Worm (Caenorhabditis elegans) whole organism, L1 larva: Measurements from ENCODE around the gene nep-1.

Experiments used
- C04F5.9 ChIP-seq: sonication (generic microtip); optimal IDR thresholded peaks from 2 replicates; lab custom pipeline; 2016; ENCODE audit warnings: missing genetic modification characterization, missing compliant biosample characterization
- C16A3.4 ChIP-seq: fragments of 150-350 bp; optimal IDR thresholded peaks from 2 replicates; lab custom pipeline; 2014; ENCODE audit warnings: missing biosample characterization, missing genetic modification characterization
- Y116A8C.19 ChIP-seq: sonication (generic microtip); optimal IDR thresholded peaks from 2 replicates; lab custom pipeline; 2016; ENCODE audit warnings: missing compliant biosample characterization, missing genetic modification characterization, borderline replicate concordance
- alr-1 ChIP-seq: fragments of 200-800 bp; sonication (Bioruptor generic); optimal IDR thresholded peaks from 2 replicates; lab custom pipeline; 2018; ENCODE audit warnings: borderline replicate concordance, mild to moderate bottlenecking, missing genetic modification characterization, missing compliant biosample characterization
- ama-1 ChIP-seq: fragments of 150-350 bp; optimal IDR thresholded peaks from 2 replicates; lab custom pipeline; 2014
- blmp-1 ChIP-seq: fragments of 150-350 bp; optimal IDR thresholded peaks from 2 replicates; lab custom pipeline; 2014; ENCODE audit warnings: missing biosample characterization, missing genetic modification characterization
- ceh-63 ChIP-seq: fragments of 200-800 bp; sonication (Bioruptor generic); optimal IDR thresholded peaks from 2 replicates; lab custom pipeline; 2018; ENCODE audit warnings: mild to moderate bottlenecking, missing genetic modification characterization, missing compliant biosample characterization
- ceh-8 ChIP-seq: fragments of 200-800 bp; sonication (Bioruptor generic); optimal IDR thresholded peaks from 2 replicates; lab custom pipeline; 2018; ENCODE audit warnings: mild to moderate bottlenecking, missing genetic modification characterization, moderate library complexity, missing compliant biosample characterization
- ceh-82 ChIP-seq, 3 experiments: fragments of 150-350 bp in 1 of 3; sonication (generic microtip) in 2 of 3; optimal IDR thresholded peaks; 2 replicates each; lab custom pipeline; 2014 to 2017; ENCODE audit warnings: missing biosample characterization in 3 of 3, missing genetic modification characterization in 3 of 3
- ces-1 ChIP-seq: fragments of 150-350 bp; optimal IDR thresholded peaks from 2 replicates; lab custom pipeline; 2014; ENCODE audit warnings: missing biosample characterization, missing genetic modification reagents, missing genetic modification characterization
- efl-1 ChIP-seq, 4 experiments: fragments of 150-350 bp; optimal IDR thresholded peaks in 3 of 4; peaks in 1 of 4; 1 replicate in 1 of 4; 2 replicates in 3 of 4; lab custom pipeline; 2014; ENCODE audit warnings: missing biosample characterization in 2 of 4, missing genetic modification characterization in 2 of 4, missing genetic modification reagents in 2 of 4
- egl-27 ChIP-seq, 2 experiments: fragments of 150-350 bp in 1 of 2; sonication (generic microtip); optimal IDR thresholded peaks; 3 replicates each; lab custom pipeline; 2017 to 2018; ENCODE audit warnings: missing biosample characterization in 2 of 2, missing genetic modification characterization in 2 of 2, missing genetic modification reagents in 2 of 2
- elt-2 ChIP-seq: sonication (generic microtip); optimal IDR thresholded peaks from 2 replicates; lab custom pipeline; 2016; ENCODE audit warnings: missing genetic modification characterization, mild to moderate bottlenecking, inconsistent platforms, missing compliant biosample characterization, missing genetic modification reagents
- fkh-8 ChIP-seq: sonication (generic microtip); optimal IDR thresholded peaks from 2 replicates; lab custom pipeline; 2016; ENCODE audit warnings: mild to moderate bottlenecking, missing genetic modification characterization, missing compliant biosample characterization
- grh-1 ChIP-seq: fragments of 200-800 bp; sonication (Bioruptor generic); IDR thresholded peaks from 2 replicates; pipeline ENCODE4 v1.3.6; 2022; ENCODE audit warnings: missing genetic modification reagents, missing genetic modification characterization, missing compliant biosample characterization
- hlh-17 ChIP-seq: fragments of 200-800 bp; sonication (Bioruptor generic); optimal IDR thresholded peaks from 2 replicates; lab custom pipeline; 2018; ENCODE audit warnings: missing genetic modification characterization, mild to moderate bottlenecking, missing compliant biosample characterization, moderate library complexity, borderline replicate concordance
- hlh-4 ChIP-seq: sonication (generic microtip); optimal IDR thresholded peaks from 2 replicates; lab custom pipeline; 2016; ENCODE audit warnings: mild to moderate bottlenecking, missing genetic modification characterization, missing compliant biosample characterization
- irx-1 ChIP-seq: sonication (generic microtip); optimal IDR thresholded peaks from 2 replicates; lab custom pipeline; 2016; ENCODE audit warnings: missing genetic modification characterization, missing compliant biosample characterization
- isw-1 ChIP-seq: fragments of 200-800 bp; sonication (Bioruptor generic); IDR thresholded peaks from 2 replicates; pipeline ENCODE4 v1.3.6; 2022; ENCODE audit warnings: missing genetic modification characterization, missing compliant biosample characterization
- jun-1 ChIP-seq: fragments of 150-350 bp; optimal IDR thresholded peaks from 2 replicates; lab custom pipeline; 2014; ENCODE audit warnings: missing biosample characterization, missing genetic modification reagents, missing genetic modification characterization
- lin-14 ChIP-seq: fragments of 200-800 bp; sonication (Bioruptor generic); optimal IDR thresholded peaks from 2 replicates; lab custom pipeline; 2018; ENCODE audit warnings: mild to moderate bottlenecking, missing genetic modification characterization, moderate library complexity, missing compliant biosample characterization
- lin-35 ChIP-seq, 2 experiments: fragments of 150-350 bp; optimal IDR thresholded peaks; 2 replicates each; lab custom pipeline; 2014; ENCODE audit warnings: missing biosample characterization in 2 of 2, missing genetic modification characterization in 2 of 2, missing genetic modification reagents in 2 of 2
- lsy-2 ChIP-seq, 2 experiments: fragments of 150-350 bp; optimal IDR thresholded peaks; 2 replicates each; lab custom pipeline; 2014; ENCODE audit warnings: missing biosample characterization in 2 of 2, missing genetic modification characterization in 2 of 2
- mdl-1 ChIP-seq, 2 experiments: fragments of 150-350 bp; optimal IDR thresholded peaks; 2 replicates each; lab custom pipeline; 2014 to 2017; ENCODE audit warnings: missing biosample characterization in 2 of 2, missing genetic modification characterization in 2 of 2, inconsistent platforms in 1 of 2
- mep-1 ChIP-seq: fragments of 150-350 bp; optimal IDR thresholded peaks from 2 replicates; lab custom pipeline; 2014; ENCODE audit warnings: missing biosample characterization, missing genetic modification characterization
- nhr-11 ChIP-seq: fragments of 150-350 bp; optimal IDR thresholded peaks from 2 replicates; lab custom pipeline; 2014; ENCODE audit warnings: missing biosample characterization, missing genetic modification characterization
- nhr-12 ChIP-seq: sonication (generic microtip); optimal IDR thresholded peaks from 2 replicates; lab custom pipeline; 2017; ENCODE audit warnings: missing biosample characterization, missing genetic modification characterization
- nhr-19 ChIP-seq: fragments of 200-800 bp; sonication (Bioruptor generic); conservative IDR thresholded peaks from 2 replicates; pipeline ENCODE4 v1.3.6; 2022; ENCODE audit warnings: missing genetic modification characterization, missing compliant biosample characterization
- nhr-20 ChIP-seq: sonication (generic microtip); optimal IDR thresholded peaks from 2 replicates; lab custom pipeline; 2016; ENCODE audit warnings: mild to moderate bottlenecking, missing genetic modification characterization, missing compliant biosample characterization
- nhr-237 ChIP-seq: fragments of 150-350 bp; optimal IDR thresholded peaks from 2 replicates; lab custom pipeline; 2014; ENCODE audit warnings: missing biosample characterization, missing genetic modification characterization
- nhr-71 ChIP-seq: sonication (generic microtip); optimal IDR thresholded peaks from 2 replicates; lab custom pipeline; 2016; ENCODE audit warnings: mild to moderate bottlenecking, missing genetic modification characterization, moderate library complexity, missing compliant biosample characterization
- nhr-76 ChIP-seq: sonication (generic microtip); optimal IDR thresholded peaks from 2 replicates; lab custom pipeline; 2017; ENCODE audit warnings: missing biosample characterization, missing genetic modification characterization
- nhr-84 ChIP-seq: sonication (generic microtip); optimal IDR thresholded peaks from 2 replicates; lab custom pipeline; 2017; ENCODE audit warnings: missing biosample characterization, missing genetic modification characterization
- pag-3 ChIP-seq: sonication (generic microtip); optimal IDR thresholded peaks from 2 replicates; lab custom pipeline; 2017; ENCODE audit warnings: missing genetic modification characterization, mild to moderate bottlenecking, missing compliant biosample characterization, antibody characterized with exemption, borderline replicate concordance; ENCODE audit not compliant: insufficient read depth
- pax-3 ChIP-seq: fragments of 200-800 bp; sonication (Bioruptor generic); optimal IDR thresholded peaks from 2 replicates; lab custom pipeline; 2018; ENCODE audit warnings: mild to moderate bottlenecking, missing genetic modification characterization, moderate library complexity, missing compliant biosample characterization
- rnt-1 ChIP-seq: sonication (generic microtip); optimal IDR thresholded peaks from 2 replicates; lab custom pipeline; 2016; ENCODE audit warnings: mild to moderate bottlenecking, missing genetic modification characterization, moderate library complexity, missing compliant biosample characterization
- skn-1 ChIP-seq: fragments of 150-350 bp; optimal IDR thresholded peaks from 2 replicates; lab custom pipeline; 2014; ENCODE audit warnings: missing biosample characterization, missing genetic modification characterization
- snpc-4 ChIP-seq: fragments of 150-350 bp; optimal IDR thresholded peaks from 2 replicates; lab custom pipeline; 2014; ENCODE audit warnings: missing biosample characterization, missing genetic modification characterization
- sox-4 ChIP-seq: sonication (generic microtip); optimal IDR thresholded peaks from 2 replicates; lab custom pipeline; 2016; ENCODE audit warnings: missing genetic modification characterization, missing compliant biosample characterization
- sptf-1 ChIP-seq: fragments of 150-350 bp; optimal IDR thresholded peaks from 2 replicates; lab custom pipeline; 2014; ENCODE audit warnings: missing biosample characterization, missing genetic modification characterization
- sup-37 ChIP-seq: fragments of 200-800 bp; sonication (Bioruptor generic); optimal IDR thresholded peaks from 2 replicates; lab custom pipeline; 2018; ENCODE audit warnings: mild to moderate bottlenecking, missing genetic modification characterization, missing compliant biosample characterization
- swsn-7 ChIP-seq: sonication (generic microtip); optimal IDR thresholded peaks from 2 replicates; lab custom pipeline; 2016; ENCODE audit warnings: missing genetic modification characterization, missing compliant biosample characterization
- tlp-1 ChIP-seq: fragments of 150-350 bp; optimal IDR thresholded peaks from 2 replicates; lab custom pipeline; 2014; ENCODE audit warnings: missing biosample characterization, missing genetic modification characterization
- unc-130 ChIP-seq: fragments of 150-350 bp; optimal IDR thresholded peaks from 2 replicates; lab custom pipeline; 2017; ENCODE audit warnings: missing biosample characterization, missing genetic modification characterization, inconsistent platforms
- unc-62 ChIP-seq: fragments of 150-350 bp; optimal IDR thresholded peaks from 2 replicates; lab custom pipeline; 2014; ENCODE audit warnings: missing biosample characterization, missing genetic modification reagents, missing genetic modification characterization
- unc-86 ChIP-seq: sonication (generic microtip); optimal IDR thresholded peaks from 2 replicates; lab custom pipeline; 2016; ENCODE audit warnings: missing genetic modification characterization, missing compliant biosample characterization
- unc-98 ChIP-seq: fragments of 200-800 bp; sonication (Bioruptor generic); IDR thresholded peaks from 2 replicates; pipeline ENCODE4 v1.3.6; 2022; ENCODE audit warnings: missing genetic modification characterization, missing compliant biosample characterization
- vab-15 ChIP-seq: sonication (generic microtip); optimal IDR thresholded peaks from 2 replicates; lab custom pipeline; 2017; ENCODE audit warnings: missing genotype, mild to moderate bottlenecking, missing genetic modification characterization, missing compliant biosample characterization
- xbp-1 ChIP-seq: sonication (generic microtip); optimal IDR thresholded peaks from 2 replicates; lab custom pipeline; 2016; ENCODE audit warnings: missing genetic modification characterization, missing compliant biosample characterization
- ztf-4 ChIP-seq: fragments of 150-350 bp; optimal IDR thresholded peaks from 2 replicates; lab custom pipeline; 2014; ENCODE audit warnings: missing biosample characterization, missing genetic modification characterization

nep-1 gene

DNA sequence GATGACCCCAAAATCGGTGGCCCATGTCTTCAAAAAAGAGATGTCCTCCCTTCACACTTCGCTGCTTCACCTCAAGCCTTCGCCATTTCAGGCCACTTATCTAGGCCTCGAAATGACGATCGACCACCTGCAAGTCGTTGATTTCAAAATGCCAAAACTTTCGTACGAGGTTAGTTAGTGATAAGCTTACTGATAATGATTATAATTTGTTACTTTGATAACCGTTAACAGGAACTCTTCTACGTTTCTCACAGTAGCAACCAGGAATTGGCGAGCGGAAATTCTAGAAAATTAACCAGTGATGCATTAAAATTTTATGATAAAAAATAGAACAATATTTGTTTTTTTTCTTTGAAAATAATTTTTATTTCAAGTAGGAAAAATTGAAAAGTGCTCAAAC, 10.1 kb downstream of the nep-1 start:
- TF ChIP-seq C04F5.9 (tag; lab: Kevin White, UChicago) (no peak), ces-1 (GFP tag; lab: Kevin White, UChicago) (no peak), efl-1 (optimal IDR thresholded peaks at IDR 0.05; lab: Kevin White, UChicago) (no peak), efl-1 (GFP tag; optimal IDR thresholded peaks at IDR 0.05 in 1 of 2; lab: Kevin White, UChicago) (peak in 1 of 2 experiments; percentile 88), sptf-1 (tag; lab: Kevin White, UChicago) (no peak), elt-2 (peak; percentile 73)

DNA sequence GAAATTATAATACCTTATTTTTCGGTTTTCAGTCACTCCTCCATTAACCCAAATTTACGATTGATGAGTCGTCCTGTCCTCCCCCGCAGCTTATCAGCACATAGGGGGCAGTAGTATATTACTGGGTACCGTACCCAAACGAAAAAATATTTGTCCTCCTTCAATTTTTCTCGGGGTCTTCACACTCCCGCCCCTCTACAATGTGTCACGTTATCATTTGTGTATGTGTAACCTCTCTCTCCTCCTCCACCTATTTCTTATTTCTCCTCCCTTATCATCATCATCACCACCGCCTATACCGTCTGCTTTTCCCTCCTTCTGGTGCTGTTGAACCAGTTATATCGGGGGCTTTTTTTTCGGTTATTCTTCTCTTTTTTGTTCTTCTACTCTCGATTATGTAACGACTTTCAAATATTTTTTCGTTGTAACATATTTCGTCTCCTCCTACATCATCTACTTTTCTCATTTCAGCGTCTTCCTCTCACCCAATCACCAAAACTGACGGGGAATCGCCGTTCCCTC, 10.6 kb downstream of the nep-1 start, which contains the start of gene ghi-1:
TSS of gene ghi-1 (plus strand) at position 472 of the 522 bp plus-strand sequence.
- TF ChIP-seq nhr-71 (tag; lab: Kevin White, UChicago) (peak; percentile 12), nhr-84 (tag; lab: Kevin White, UChicago) (no peak), nhr-11 (tag; lab: Kevin White, UChicago) (no peak), blmp-1 (tag; lab: Kevin White, UChicago) (no peak), egl-27 (tag; optimal IDR thresholded peaks at IDR 0.05; lab: Kevin White, UChicago) (no peak), alr-1 (tag; lab: Kevin White, UChicago) (no peak), ama-1 (lab: Kevin White, UChicago) (no peak), lsy-2 (tag; optimal IDR thresholded peaks at IDR 0.05; lab: Kevin White, UChicago) (peak in 1 of 2 experiments; percentile 53), grh-1 (GFP tag; lab: Robert Waterston, UW) (no peak), hlh-4 (tag; lab: Kevin White, UChicago) (no peak), lin-14 (GFP tag; lab: Kevin White, UChicago) (peak; percentile 12), unc-62 (no peak), unc-130 (tag; lab: Kevin White, UChicago) (no peak), tlp-1 (tag; lab: Kevin White, UChicago) (no peak), nhr-237 (tag; lab: Kevin White, UChicago) (no peak), C16A3.4 (tag; lab: Kevin White, UChicago) (no peak), nhr-12 (tag; lab: Kevin White, UChicago) (no peak), ceh-63 (GFP tag; lab: Kevin White, UChicago) (no peak), nhr-20 (tag; lab: Kevin White, UChicago) (peak; percentile 3), mdl-1 (tag; optimal IDR thresholded peaks at IDR 0.05; lab: Kevin White, UChicago) (peak in 1 of 2 experiments; percentile 29), sox-4 (no peak), swsn-7 (no peak), efl-1 (optimal IDR thresholded peaks at IDR 0.05; lab: Kevin White, UChicago) (no peak), efl-1 (GFP tag; optimal IDR thresholded peaks at IDR 0.05 in 1 of 2; lab: Kevin White, UChicago) (peak in 1 of 2 experiments; percentile 91), pag-3 (tag; lab: Kevin White, UChicago) (no peak), lin-35 (GFP tag; optimal IDR thresholded peaks at IDR 0.05; lab: Kevin White, UChicago) (peak in 1 of 2 experiments; percentile 38), mep-1 (tag; lab: Kevin White, UChicago) (no peak), nhr-76 (no peak), sup-37 (no peak), isw-1 (GFP tag; lab: Robert Waterston, UW) (no peak), pax-3 (no peak), Y116A8C.19 (tag; lab: Kevin White, UChicago) (no peak), ceh-82 (tag; optimal IDR thresholded peaks at IDR 0.05; lab: Kevin White, UChicago) (no peak), C04F5.9 (tag; lab: Kevin White, UChicago) (no peak), fkh-8 (tag; lab: Kevin White, UChicago) (no peak), unc-98 (no peak), rnt-1 (no peak), unc-86 (tag; lab: Kevin White, UChicago) (no peak), xbp-1 (tag; lab: Kevin White, UChicago) (no peak), ztf-4 (no peak), ceh-8 (GFP tag; lab: Kevin White, UChicago) (no peak), irx-1 (tag; lab: Kevin White, UChicago) (no peak), skn-1 (tag; lab: Kevin White, UChicago) (peak; percentile 10), hlh-17 (GFP tag; lab: Kevin White, UChicago) (no peak), snpc-4 (tag; lab: Kevin White, UChicago) (no peak), jun-1 (tag; lab: Kevin White, UChicago) (no peak), sptf-1 (tag; lab: Kevin White, UChicago) (no peak), nhr-19 (no peak), vab-15 (tag; lab: Kevin White, UChicago) (no peak)
